Fruit fly (Drosophila melanogaster): ENCODE results near the gene Sfxn2.

The Sfxn2 gene

dm6 chr3L:19035163-19035900 lies 27.6 kb upstream of the Sfxn2 start:
- TF ChIP-seq CTCF (optimal IDR thresholded peaks at IDR 0.05) (no peak), CG8478 (optimal IDR thresholded peaks at IDR 0.05) (no peak)

- no peak for TF ChIP-seq CG8478 (optimal IDR thresholded peaks at IDR 0.05)
- TF ChIP-seq CTCF (optimal IDR thresholded peaks at IDR 0.05): no peak
Observed at dm6 chr3L:19036119-19036518, 26.8 kb upstream of the Sfxn2 start.

- no peak for TF ChIP-seq CG8478 (optimal IDR thresholded peaks at IDR 0.05)
Observed at dm6 chr3L:19037051-19037450, 25.9 kb upstream of the Sfxn2 start.

dm6 chr3L:19040155-19040644 lies 22.8 kb upstream of the Sfxn2 start:
- TF ChIP-seq CG8478 (optimal IDR thresholded peaks at IDR 0.05): no peak
- no peak for TF ChIP-seq CTCF (optimal IDR thresholded peaks at IDR 0.05)

dm6 chr3L:19041161-19041560 lies 21.8 kb upstream of the Sfxn2 start:
- TF ChIP-seq CTCF (optimal IDR thresholded peaks at IDR 0.05): no peak
- no peak for TF ChIP-seq CG8478 (optimal IDR thresholded peaks at IDR 0.05)

- TF ChIP-seq CG8478 (optimal IDR thresholded peaks at IDR 0.05) (no peak), CTCF (optimal IDR thresholded peaks at IDR 0.05) (no peak)
Observed at dm6 chr3L:19041665-19042385, 21.1 kb upstream of the Sfxn2 start.

- TF ChIP-seq CTCF (optimal IDR thresholded peaks at IDR 0.05) (no peak), CG8478 (optimal IDR thresholded peaks at IDR 0.05) (no peak)
Observed at dm6 chr3L:19042501-19042900, 20.5 kb upstream of the Sfxn2 start.

- TF ChIP-seq CG8478 (optimal IDR thresholded peaks at IDR 0.05) (no peak), CTCF (optimal IDR thresholded peaks at IDR 0.05) (no peak)
Observed at dm6 chr3L:19043464-19044034, 19.4 kb upstream of the Sfxn2 start.

- no peak for TF ChIP-seq CG8478 (optimal IDR thresholded peaks at IDR 0.05)
- TF ChIP-seq CTCF (optimal IDR thresholded peaks at IDR 0.05): no peak
Observed at dm6 chr3L:19044589-19045298, 18.2 kb upstream of the Sfxn2 start.

dm6 chr3L:19045299-19046025 lies 17.5 kb upstream of the Sfxn2 start, which contains the start of gene nkd:
Gene nkd, minus strand, starts transcription at chr3L:19045449.
- no peak for TF ChIP-seq CTCF (optimal IDR thresholded peaks at IDR 0.05)
- no peak for TF ChIP-seq CG8478 (optimal IDR thresholded peaks at IDR 0.05)

- TF ChIP-seq CG8478 (optimal IDR thresholded peaks at IDR 0.05) (no peak), CTCF (optimal IDR thresholded peaks at IDR 0.05) (no peak)
Observed at dm6 chr3L:19046389-19047042, 16.4 kb upstream of the Sfxn2 start.

dm6 chr3L:19048257-19048656 lies 14.7 kb upstream of the Sfxn2 start:
- TF ChIP-seq CG8478 (optimal IDR thresholded peaks at IDR 0.05) (no peak), CTCF (optimal IDR thresholded peaks at IDR 0.05) (no peak)

- TF ChIP-seq CTCF (optimal IDR thresholded peaks at IDR 0.05) (no peak), CG8478 (optimal IDR thresholded peaks at IDR 0.05) (no peak)
Observed at dm6 chr3L:19048761-19049160, 14.2 kb upstream of the Sfxn2 start.
